Worm (Caenorhabditis elegans): ENCODE results near the gene C37E2.3.

Gene C37E2.3

ce11 chrX:14214520-14215023 is 34.3 kb downstream of the C37E2.3 start, which contains the start of gene K06G5.1 (continued):
- TF ChIP-seq pha-4 (tag; optimal IDR thresholded peaks at IDR 0.05) (peak; percentile 44), C06A6.2 (GFP tag; conservative IDR thresholded peaks at IDR 0.05) (no peak), chd-7 (tag; optimal IDR thresholded peaks at IDR 0.05) (no peak), snpc-4 (GFP tag; optimal IDR thresholded peaks at IDR 0.05) (no peak), snpc-4 (tag; optimal IDR thresholded peaks at IDR 0.05) (no peak), gei-17 (GFP tag; optimal IDR thresholded peaks at IDR 0.05) (no peak), F49E8.2 (tag; optimal IDR thresholded peaks at IDR 0.05; ENCODE audit: insufficient read depth) (no peak), D2030.7 (GFP tag; IDR thresholded peaks at IDR 0.05) (no peak), F57A8.1 (GFP tag; optimal IDR thresholded peaks at IDR 0.05) (no peak), him-1 (tag; optimal IDR thresholded peaks at IDR 0.05) (no peak)

- TF ChIP-seq snpc-1.3 (tag; optimal IDR thresholded peaks at IDR 0.05; ENCODE audit: insufficient read depth) (no peak), B0019.2 (GFP tag; conservative IDR thresholded peaks at IDR 0.05) (no peak), F10E7.11 (tag; optimal IDR thresholded peaks at IDR 0.05) (no peak), lsy-27 (tag; optimal IDR thresholded peaks at IDR 0.05; ENCODE audit: borderline replicate concordance, insufficient read depth) (no peak), egrh-3 (GFP tag; IDR thresholded peaks at IDR 0.05) (no peak), B0261.1 (tag; optimal IDR thresholded peaks at IDR 0.05) (no peak), ets-4 (GFP tag; optimal IDR thresholded peaks at IDR 0.05) (no peak), him-1 (tag; optimal IDR thresholded peaks at IDR 0.05) (no peak), Y56A3A.18 (GFP tag; IDR thresholded peaks at IDR 0.05) (no peak), F49E8.2 (tag; optimal IDR thresholded peaks at IDR 0.05; ENCODE audit: insufficient read depth) (no peak), madf-10 (tag; optimal IDR thresholded peaks at IDR 0.05) (no peak), bed-1 (GFP tag; IDR thresholded peaks at IDR 0.05) (no peak), gei-17 (GFP tag; optimal IDR thresholded peaks at IDR 0.05) (no peak)
These were observed 42.9 kb downstream of the C37E2.3 start, which contains the start of gene K06G5.3 for ce11 chrX:14223156-14223555. TSS of gene K06G5.3 (minus strand) at chrX:14223256.

- no peak for TF ChIP-seq snpc-1.3 (tag; optimal IDR thresholded peaks at IDR 0.05; ENCODE audit: insufficient read depth)
These were observed 45.0 kb downstream of the C37E2.3 start, which contains the start of gene cyp-13B2 for ce11 chrX:14225273-14225672. TSS of gene cyp-13B2 (plus strand) at chrX:14225573.

- no peak for TF ChIP-seq ccch-3 (GFP tag; optimal IDR thresholded peaks at IDR 0.05)
- no peak for TF ChIP-seq K12H6.12 (tag; optimal IDR thresholded peaks at IDR 0.05)
- no peak for TF ChIP-seq tlf-1 (GFP tag; optimal IDR thresholded peaks at IDR 0.05)
- TF ChIP-seq ztf-25 (GFP tag; IDR thresholded peaks at IDR 0.05): peak; percentile 81
- no peak for TF ChIP-seq dpl-1 (GFP tag; optimal IDR thresholded peaks at IDR 0.05)
- TF ChIP-seq let-526 (GFP tag; IDR thresholded peaks at IDR 0.05): no peak
- peak; percentile 15; the same call in 1 of the 2 replicates for TF ChIP-seq Y56A3A.18 (GFP tag; IDR thresholded peaks at IDR 0.05)
- no peak for TF ChIP-seq hlh-12 (tag; optimal IDR thresholded peaks at IDR 0.05)
- no peak for TF ChIP-seq pha-4 (tag; optimal IDR thresholded peaks at IDR 0.05)
- peak; percentile 77 for TF ChIP-seq snpc-3.4 (tag; optimal IDR thresholded peaks at IDR 0.05)
- TF ChIP-seq snpc-1.3 (tag; optimal IDR thresholded peaks at IDR 0.05; ENCODE audit: insufficient read depth): peak; percentile 70
- TF ChIP-seq unc-130 (GFP tag; optimal IDR thresholded peaks at IDR 0.05): no peak
- TF ChIP-seq hmg-1.2 (GFP tag; IDR thresholded peaks at IDR 0.05): no peak; the same call in 1 of the 2 replicates
- no peak for TF ChIP-seq gei-17 (GFP tag; optimal IDR thresholded peaks at IDR 0.05)
- TF ChIP-seq dpff-1 (tag; optimal IDR thresholded peaks at IDR 0.05): no peak
- no peak for TF ChIP-seq atf-7 (tag; optimal IDR thresholded peaks at IDR 0.05)
- no peak for TF ChIP-seq F55B11.4 (tag; optimal IDR thresholded peaks at IDR 0.05; ENCODE audit: borderline replicate concordance, insufficient read depth)
- TF ChIP-seq ZK185.1 (tag; optimal IDR thresholded peaks at IDR 0.05; ENCODE audit: poor library complexity, severe bottlenecking): peak; percentile 68
- peak; percentile 3 for TF ChIP-seq F49E8.2 (tag; optimal IDR thresholded peaks at IDR 0.05; ENCODE audit: insufficient read depth)
- no peak for TF ChIP-seq nfya-1 (tag; optimal IDR thresholded peaks at IDR 0.05; ENCODE audit: borderline replicate concordance, insufficient read depth)
- TF ChIP-seq nhr-90 (tag; optimal IDR thresholded peaks at IDR 0.05): peak; percentile 88
- no peak for TF ChIP-seq somi-1 (GFP tag; optimal IDR thresholded peaks at IDR 0.05)
- TF ChIP-seq aptf-3 (GFP tag; IDR thresholded peaks at IDR 0.05): 0 out of 2 replicates have a peak, but pooled peaks have one; percentile 38
- peak; percentile 79 for TF ChIP-seq B0261.1 (tag; optimal IDR thresholded peaks at IDR 0.05)
- 0 out of 2 replicates have a peak, but pooled peaks have one; percentile 21 for TF ChIP-seq egl-44 (GFP tag; IDR thresholded peaks at IDR 0.05)
- no peak for TF ChIP-seq lsl-1 (GFP tag; optimal IDR thresholded peaks at IDR 0.05)
- no peak for TF ChIP-seq C17E4.6 (GFP tag; IDR thresholded peaks at IDR 0.05)
These were observed 48.5 kb downstream of the C37E2.3 start for ce11 chrX:14228764-14229163.

Measured in whole organism, young adult.